Fruit fly (Drosophila melanogaster) whole organism, prepupa: ENCODE results near the gene CG9521.

Experiments
- Sox102F ChIP-seq: fragments of 200-800 bp; sonication (Bioruptor generic); optimal IDR thresholded peaks from 2 replicates; lab custom pipeline; 2016; ENCODE audit warnings: missing biosample characterization, mild to moderate bottlenecking, missing genetic modification characterization
- fd85E ChIP-seq: fragments of 200-800 bp; sonication (Bioruptor generic); optimal IDR thresholded peaks from 3 replicates; lab custom pipeline; 2016; ENCODE audit warnings: missing biosample characterization, missing genetic modification characterization

DNA sequence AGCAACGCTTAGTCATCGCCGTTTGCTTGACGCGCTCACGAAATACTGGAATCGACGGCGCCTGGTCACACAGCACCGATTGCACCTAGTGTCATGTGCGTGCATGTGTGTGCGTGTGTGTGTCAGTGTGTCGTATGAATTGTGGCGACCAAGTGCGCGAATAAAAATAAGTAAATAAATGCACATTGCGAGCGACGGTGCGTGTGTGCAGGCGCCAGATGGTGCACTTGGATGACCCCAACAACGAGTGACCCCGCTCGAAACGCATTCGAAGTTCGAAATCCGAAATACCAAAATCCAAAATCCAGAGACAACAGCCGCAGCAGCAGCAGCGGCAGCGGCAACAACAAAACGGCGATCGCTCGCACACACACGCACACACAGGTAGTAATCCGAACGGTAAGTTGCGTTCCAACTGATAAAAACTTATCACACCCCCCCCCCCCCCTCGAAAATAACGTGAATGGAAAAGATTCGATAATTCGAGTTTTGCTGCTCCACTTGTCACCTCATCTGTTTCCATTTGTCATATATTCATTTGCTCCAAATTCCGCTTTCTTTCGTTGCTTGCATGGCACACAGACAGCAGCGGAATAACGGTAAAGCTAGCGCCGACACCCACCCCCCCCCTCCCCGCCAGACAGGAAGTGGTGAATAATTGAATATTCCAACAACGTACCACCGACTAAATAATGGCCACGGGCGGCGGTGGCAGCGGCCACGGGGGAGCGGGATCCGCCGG, 20.3 kb downstream of the CG9521 start, which contains the start of gene CG14411:
- no peak for TF ChIP-seq Sox102F (GFP tag; lab: Kevin White, UChicago)
- TF ChIP-seq fd85E (GFP tag; lab: Kevin White, UChicago), result no peak
